Worm (Caenorhabditis elegans) whole organism, L4 larva: Measurements from ENCODE around the gene R02D5.7.

ENCODE experiments used
- F10B5.3 ChIP-seq: sonication (generic microtip); optimal IDR thresholded peaks from 2 replicates; lab custom pipeline; 2016; ENCODE audit warnings: mild to moderate bottlenecking, missing genetic modification characterization, missing compliant biosample characterization
- F37D6.2 ChIP-seq: sonication (generic microtip); optimal IDR thresholded peaks from 2 replicates; lab custom pipeline; 2016; ENCODE audit warnings: mild to moderate bottlenecking, missing genetic modification characterization, missing compliant biosample characterization
- R02D3.7 ChIP-seq: fragments of 150-350 bp; sonication (generic microtip); optimal IDR thresholded peaks from 3 replicates; lab custom pipeline; 2014; ENCODE audit warnings: missing biosample characterization, missing genetic modification characterization
- ZK337.2 ChIP-seq: fragments of 200-800 bp; sonication (Bioruptor generic); IDR thresholded peaks from 2 replicates; pipeline ENCODE4 v1.3.6; 2022; ENCODE audit warnings: missing genetic modification reagents, missing genetic modification characterization, missing compliant biosample characterization
- aha-1 ChIP-seq: fragments of 150-350 bp; peaks from one replicate; lab custom pipeline; 2014; ENCODE audit warnings: missing biosample characterization, missing genetic modification characterization
- ceh-20 ChIP-seq: fragments of 200-800 bp; sonication (Bioruptor generic); IDR thresholded peaks from 2 replicates; pipeline ENCODE4 v1.3.6; 2022; ENCODE audit warnings: missing genetic modification reagents, missing genetic modification characterization, missing compliant biosample characterization
- ceh-28 ChIP-seq: fragments of 150-350 bp; optimal IDR thresholded peaks from 2 replicates; lab custom pipeline; 2014; ENCODE audit warnings: missing biosample characterization, missing genetic modification reagents, missing genetic modification characterization
- ceh-32 ChIP-seq: sonication (generic microtip); optimal IDR thresholded peaks from 2 replicates; lab custom pipeline; 2016; ENCODE audit warnings: mild to moderate bottlenecking, missing genetic modification characterization, missing compliant biosample characterization; ENCODE audit not compliant: poor library complexity
- cey-2 ChIP-seq: sonication (generic microtip); optimal IDR thresholded peaks from 3 replicates; lab custom pipeline; 2017; ENCODE audit warnings: missing genetic modification characterization, mild to moderate bottlenecking, missing compliant biosample characterization, antibody characterized with exemption, borderline replicate concordance; ENCODE audit not compliant: insufficient read depth
- ctbp-1 ChIP-seq: fragments of 200-800 bp; sonication (Bioruptor generic); IDR thresholded peaks from 2 replicates; pipeline ENCODE4 v1.3.6; 2022; ENCODE audit warnings: missing genetic modification reagents, missing genetic modification characterization, missing compliant biosample characterization
- daf-12 ChIP-seq: fragments of 150-350 bp; optimal IDR thresholded peaks from 2 replicates; lab custom pipeline; 2014; ENCODE audit warnings: missing biosample characterization, missing genetic modification reagents, missing genetic modification characterization
- daf-16 ChIP-seq, 3 experiments: sonication (generic microtip); optimal IDR thresholded peaks; 2 replicates each; lab custom pipeline; 2016 to 2017; ENCODE audit warnings: missing genetic modification characterization in 3 of 3, missing genetic modification reagents in 3 of 3, mild to moderate bottlenecking in 2 of 3, missing compliant biosample characterization in 2 of 3, missing biosample characterization in 1 of 3, moderate library complexity in 1 of 3
- daf-8 ChIP-seq: fragments of 200-800 bp; sonication (Bioruptor generic); IDR thresholded peaks from 2 replicates; pipeline ENCODE4 v1.3.6; 2022; ENCODE audit warnings: missing genetic modification characterization, missing compliant biosample characterization
- dpl-1 ChIP-seq: fragments of 150-350 bp; optimal IDR thresholded peaks from 2 replicates; lab custom pipeline; 2014; ENCODE audit warnings: missing biosample characterization, missing genetic modification reagents, missing genetic modification characterization
- dve-1 ChIP-seq: sonication (generic microtip); optimal IDR thresholded peaks from 2 replicates; lab custom pipeline; 2017; ENCODE audit warnings: antibody characterized with exemption, mild to moderate bottlenecking, missing genetic modification characterization, missing compliant biosample characterization; ENCODE audit not compliant: insufficient read depth
- egl-27 ChIP-seq: sonication (generic microtip); optimal IDR thresholded peaks from 3 replicates; lab custom pipeline; 2017; ENCODE audit warnings: missing biosample characterization, missing genetic modification reagents, missing genetic modification characterization
- egl-43 ChIP-seq: fragments of 200-800 bp; sonication (Bioruptor generic); IDR thresholded peaks from 2 replicates; pipeline ENCODE4 v1.3.6; 2022; ENCODE audit warnings: missing genetic modification reagents, missing genetic modification characterization, missing compliant biosample characterization
- hlh-11 ChIP-seq: fragments of 200-800 bp; sonication (Bioruptor generic); optimal IDR thresholded peaks from 2 replicates; lab custom pipeline; 2018; ENCODE audit warnings: mild to moderate bottlenecking, missing genetic modification characterization, missing compliant biosample characterization
- hlh-30 ChIP-seq: sonication (generic microtip); optimal IDR thresholded peaks from 2 replicates; lab custom pipeline; 2017; ENCODE audit warnings: antibody characterized with exemption, mild to moderate bottlenecking, missing genetic modification characterization, missing compliant biosample characterization; ENCODE audit not compliant: insufficient read depth
- hmg-1.1 ChIP-seq: fragments of 200-800 bp; sonication (Bioruptor generic); IDR thresholded peaks from 2 replicates; pipeline ENCODE4 v1.3.6; 2022; ENCODE audit warnings: missing genetic modification reagents, missing genetic modification characterization, missing compliant biosample characterization
- jun-1 ChIP-seq: fragments of 150-350 bp; optimal IDR thresholded peaks from 2 replicates; lab custom pipeline; 2014; ENCODE audit warnings: missing biosample characterization, missing genetic modification reagents, missing genetic modification characterization
- madf-5 ChIP-seq, 2 experiments: fragments of 200-800 bp; sonication (Bioruptor generic); IDR thresholded peaks; 2 replicates each; pipeline ENCODE4 v1.3.6; 2022; ENCODE audit warnings: missing compliant biosample characterization in 2 of 2, missing genetic modification characterization in 2 of 2
- madf-9 ChIP-seq: fragments of 200-800 bp; sonication (Bioruptor generic); conservative IDR thresholded peaks from 2 replicates; pipeline ENCODE4 v1.3.6; 2022; ENCODE audit warnings: missing genetic modification reagents, missing genetic modification characterization, missing compliant biosample characterization
- mdl-1 ChIP-seq, 2 experiments: fragments of 150-350 bp in 1 of 2; sonication (generic microtip) in 1 of 2; optimal IDR thresholded peaks; 2 replicates each; lab custom pipeline; 2014 to 2017; ENCODE audit warnings: missing biosample characterization in 2 of 2, missing genetic modification characterization in 2 of 2
- mxl-2 ChIP-seq: fragments of 200-800 bp; sonication (Bioruptor generic); conservative IDR thresholded peaks from 2 replicates; pipeline ENCODE4 v1.3.6; 2022; ENCODE audit warnings: missing genetic modification reagents, missing genetic modification characterization, missing compliant biosample characterization
- nhr-28 ChIP-seq: fragments of 150-350 bp; optimal IDR thresholded peaks from 2 replicates; lab custom pipeline; 2014; ENCODE audit warnings: missing biosample characterization, missing genetic modification characterization
- nhr-48 ChIP-seq: sonication (generic microtip); optimal IDR thresholded peaks from 2 replicates; lab custom pipeline; 2016; ENCODE audit warnings: mild to moderate bottlenecking, missing genetic modification characterization, missing compliant biosample characterization
- nhr-6 ChIP-seq: fragments of 150-350 bp; optimal IDR thresholded peaks from 2 replicates; lab custom pipeline; 2014; ENCODE audit warnings: missing biosample characterization, missing genetic modification characterization
- rbr-2 ChIP-seq: sonication (generic microtip); optimal IDR thresholded peaks from 2 replicates; lab custom pipeline; 2016; ENCODE audit warnings: missing genotype, missing genetic modification characterization, missing compliant biosample characterization
- saeg-2 ChIP-seq: fragments of 200-800 bp; sonication (Bioruptor generic); IDR thresholded peaks from 2 replicates; pipeline ENCODE4 v1.3.6; 2022; ENCODE audit warnings: missing genetic modification reagents, missing genetic modification characterization, missing compliant biosample characterization
- set-16 ChIP-seq: fragments of 200-800 bp; sonication (Bioruptor generic); IDR thresholded peaks from 2 replicates; pipeline ENCODE4 v1.3.6; 2022; ENCODE audit warnings: missing genetic modification reagents, missing genetic modification characterization, missing compliant biosample characterization
- spr-1 ChIP-seq: sonication (generic microtip); optimal IDR thresholded peaks from 2 replicates; lab custom pipeline; 2016; ENCODE audit warnings: mild to moderate bottlenecking, missing genetic modification characterization, missing compliant biosample characterization
- tra-1 ChIP-seq: fragments of 200-800 bp; sonication (Bioruptor generic); IDR thresholded peaks from 2 replicates; pipeline ENCODE4 v1.3.6; 2022; ENCODE audit warnings: missing genetic modification reagents, missing genetic modification characterization, missing compliant biosample characterization
- unc-62 ChIP-seq, 3 experiments: fragments of 150-350 bp in 1 of 3; sonication (generic microtip); optimal IDR thresholded peaks in 2 of 3; peaks in 1 of 3; 1 replicate in 1 of 3; 2 replicates in 2 of 3; lab custom pipeline; 2014 to 2017; ENCODE audit warnings: missing biosample characterization in 3 of 3, missing genetic modification characterization in 3 of 3, missing genetic modification reagents in 3 of 3, missing genotype in 1 of 3
- vab-7 ChIP-seq: fragments of 200-800 bp; sonication (Bioruptor generic); IDR thresholded peaks from 2 replicates; pipeline ENCODE4 v1.3.6; 2022; ENCODE audit warnings: missing genetic modification reagents, missing genetic modification characterization, missing compliant biosample characterization
- zfp-2 ChIP-seq: sonication (generic microtip); optimal IDR thresholded peaks from 2 replicates; lab custom pipeline; 2016; ENCODE audit warnings: mild to moderate bottlenecking, missing genetic modification characterization, missing compliant biosample characterization
- ztf-11 ChIP-seq: fragments of 150-350 bp; optimal IDR thresholded peaks from 2 replicates; lab custom pipeline; 2014; ENCODE audit warnings: missing biosample characterization, missing genetic modification characterization

R02D5.7 gene

DNA sequence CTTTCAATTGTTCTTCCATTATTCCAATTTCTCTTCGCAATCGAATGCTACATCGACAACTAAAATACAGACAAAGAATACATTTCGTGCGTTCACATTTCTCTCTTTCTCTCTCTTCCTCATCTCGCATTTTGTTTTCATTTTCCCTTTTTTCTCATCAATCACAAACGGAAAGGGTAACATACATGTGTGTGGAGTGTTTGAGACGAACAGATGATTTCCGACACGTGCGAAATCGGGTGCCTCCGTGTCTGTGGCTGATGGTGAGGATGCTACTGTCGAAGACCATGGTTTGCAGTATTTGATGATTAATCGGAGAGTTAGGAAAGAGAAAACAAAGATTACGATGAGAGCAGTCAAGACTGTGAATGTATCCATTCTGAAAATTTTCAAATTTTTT, 29.4 kb upstream of the R02D5.7 start, which contains the start of gene R02D5.9 (continued):
- no peak for TF ChIP-seq daf-12 (tag; lab: Kevin White, UChicago)
- no peak for TF ChIP-seq ctbp-1 (GFP tag; lab: Robert Waterston, UW)
- peak; percentile 77 to 97 for TF ChIP-seq mdl-1 (tag; optimal IDR thresholded peaks at IDR 0.05; lab: Kevin White, UChicago)
- peak; percentile 89 for TF ChIP-seq nhr-28
- no peak for TF ChIP-seq mxl-2
- no peak for TF ChIP-seq spr-1
- TF ChIP-seq vab-7 (GFP tag; lab: Robert Waterston, UW), result no peak
- no peak for TF ChIP-seq hlh-11 (tag; lab: Kevin White, UChicago)
- no peak for TF ChIP-seq set-16 (GFP tag; lab: Robert Waterston, UW)
- no peak for TF ChIP-seq F37D6.2 (tag; lab: Kevin White, UChicago)
- TF ChIP-seq daf-8, result no peak
- TF ChIP-seq madf-9 (GFP tag; lab: Robert Waterston, UW), result no peak
- no peak for TF ChIP-seq hmg-1.1
- TF ChIP-seq madf-5 (GFP tag; IDR thresholded peaks at IDR 0.05; lab: Robert Waterston, UW), result no peak
- TF ChIP-seq egl-27, result no peak
- no peak for TF ChIP-seq ceh-28 (tag; lab: Kevin White, UChicago)
- TF ChIP-seq ceh-32 (tag; lab: Kevin White, UChicago), result no peak

DNA sequence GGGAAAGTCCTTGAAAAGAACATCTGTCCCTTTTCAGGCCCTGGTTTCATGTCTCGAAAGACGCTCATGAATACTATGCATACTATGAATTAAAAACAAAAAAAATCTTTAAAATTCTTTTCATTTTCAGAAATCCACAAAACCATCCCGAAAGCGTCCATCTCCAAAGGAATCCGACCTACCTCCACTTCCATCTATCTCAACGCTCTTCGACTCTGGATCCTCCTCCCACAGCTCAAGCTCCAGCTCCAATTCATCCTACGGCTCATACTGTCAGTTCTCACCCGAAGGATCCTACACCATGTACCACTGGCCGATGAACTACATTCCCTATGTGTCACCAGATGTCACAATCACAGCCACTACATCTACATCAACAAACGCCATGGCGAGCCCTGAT, 27.3 kb upstream of the R02D5.7 start:
- TF ChIP-seq aha-1 (tag; lab: Kevin White, UChicago), result peak; percentile 68
- TF ChIP-seq unc-62 (GFP tag; optimal IDR thresholded peaks at IDR 0.05 in 1 of 2; lab: Kevin White, UChicago), result peak in 1 of 2 experiments; percentile 66
- no peak for TF ChIP-seq unc-62 (tag; optimal IDR thresholded peaks at IDR 0.05; lab: Kevin White, UChicago)
- no peak for TF ChIP-seq daf-8
- TF ChIP-seq dpl-1 (GFP tag; lab: Kevin White, UChicago), result no peak
- no peak for TF ChIP-seq ZK337.2 (GFP tag; lab: Robert Waterston, UW)
- no peak for TF ChIP-seq zfp-2 (tag; lab: Kevin White, UChicago)
- TF ChIP-seq cey-2 (tag; lab: Kevin White, UChicago), result no peak
- TF ChIP-seq ceh-20, result no peak
- no peak for TF ChIP-seq egl-43
- TF ChIP-seq dve-1, result no peak
- no peak for TF ChIP-seq F10B5.3
- TF ChIP-seq rbr-2 (tag; lab: Kevin White, UChicago), result no peak
- TF ChIP-seq saeg-2 (GFP tag; lab: Robert Waterston, UW), result no peak
- no peak for TF ChIP-seq jun-1 (tag; lab: Kevin White, UChicago)
- TF ChIP-seq madf-5 (GFP tag; IDR thresholded peaks at IDR 0.05; lab: Robert Waterston, UW), result no peak
- no peak for TF ChIP-seq ztf-11 (tag; lab: Kevin White, UChicago)
- TF ChIP-seq hlh-30 (tag; lab: Kevin White, UChicago), result no peak
- TF ChIP-seq ctbp-1 (GFP tag; lab: Robert Waterston, UW), result no peak
- TF ChIP-seq, all 104 proteins: peak for 2

DNA sequence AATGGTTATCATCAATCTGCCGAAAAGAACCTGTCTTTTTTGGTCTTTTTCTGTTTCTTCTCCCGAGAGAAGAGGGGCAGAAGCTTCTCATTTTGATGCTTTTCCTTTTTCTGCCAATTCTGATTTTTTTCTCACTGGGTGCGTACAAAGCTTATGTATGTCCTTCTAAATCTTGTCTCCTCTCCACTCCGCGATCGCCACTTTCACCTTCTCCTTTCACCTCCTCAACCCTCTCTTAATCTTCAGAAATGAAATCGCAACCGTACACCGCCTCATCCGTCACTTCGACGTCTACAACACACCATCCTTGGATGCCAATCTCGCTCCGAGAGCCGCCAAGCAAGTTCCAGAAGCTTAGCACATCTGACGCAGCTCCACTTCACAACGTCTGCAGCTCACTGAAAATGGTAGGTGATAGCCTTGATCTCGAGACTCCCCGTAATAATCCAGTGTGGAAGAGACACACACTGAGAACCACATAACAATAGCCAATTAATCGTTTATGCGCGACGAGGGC, 26.8 kb upstream of the R02D5.7 start, which contains the start of gene R02D5.1:
R02D5.1 (plus strand) TSS at position 245 of the 517 bp plus-strand sequence.
- TF ChIP-seq tra-1 (GFP tag; lab: Robert Waterston, UW) (no peak), madf-5 (GFP tag; IDR thresholded peaks at IDR 0.05; lab: Robert Waterston, UW) (no peak), nhr-48 (tag; lab: Kevin White, UChicago) (peak; percentile 43), unc-62 (GFP tag; optimal IDR thresholded peaks at IDR 0.05 in 1 of 2; lab: Kevin White, UChicago) (no peak), unc-62 (tag; optimal IDR thresholded peaks at IDR 0.05; lab: Kevin White, UChicago) (no peak), R02D3.7 (tag; lab: Kevin White, UChicago) (no peak), daf-16 (GFP tag; optimal IDR thresholded peaks at IDR 0.05; lab: Kevin White, UChicago) (no peak), daf-16 (tag; optimal IDR thresholded peaks at IDR 0.05; lab: Kevin White, UChicago) (no peak), hlh-11 (tag; lab: Kevin White, UChicago) (peak; percentile 25), nhr-6 (tag; lab: Kevin White, UChicago) (no peak)
- TF ChIP-seq, all 104 proteins: peak for 2
